Worm (Caenorhabditis elegans) whole organism, L4/young adult: Measurements from ENCODE around the gene C16C8.14.

Experiments
- W03F9.2 ChIP-seq: fragments of 150-350 bp; optimal IDR thresholded peaks from 2 replicates; lab custom pipeline; 2014; ENCODE audit warnings: missing biosample characterization, missing genetic modification characterization
- dao-5 ChIP-seq: sonication (generic microtip); optimal IDR thresholded peaks from 2 replicates; lab custom pipeline; 2016; ENCODE audit warnings: missing genotype, missing genetic modification characterization, moderate library complexity, missing compliant biosample characterization
- him-1 ChIP-seq: sonication (generic microtip); optimal IDR thresholded peaks from 2 replicates; lab custom pipeline; 2016; ENCODE audit warnings: missing genotype, missing genetic modification reagents, missing genetic modification characterization, missing compliant biosample characterization

C16C8.14 gene

ce11 chrII:3439842-3440640 is 9.6 kb upstream of the C16C8.14 start:
- TF ChIP-seq W03F9.2 (tag; lab: Kevin White, UChicago) (no peak), dao-5 (tag; lab: Kevin White, UChicago) (no peak), him-1 (tag; lab: Kevin White, UChicago) (no peak)

DNA sequence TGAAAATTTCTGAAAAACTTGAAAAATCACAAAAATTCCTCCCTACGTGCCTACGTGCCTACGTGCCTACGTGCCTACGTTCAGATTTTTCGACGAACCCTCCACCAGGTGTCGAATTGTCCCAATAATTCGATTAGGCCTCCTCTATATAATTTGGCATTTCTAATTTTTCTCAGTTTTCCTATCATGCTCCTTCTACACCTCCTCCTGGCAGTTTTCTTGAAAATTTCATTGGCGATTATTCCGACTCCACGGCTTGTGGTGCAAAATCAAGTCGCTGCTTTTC is 9.0 kb upstream of the C16C8.14 start, which contains the start of gene C16C8.17:
C16C8.17 (plus strand) TSS at position 187 of the 286 bp plus-strand sequence.
- TF ChIP-seq him-1 (tag; lab: Kevin White, UChicago) = no peak
- TF ChIP-seq W03F9.2 (tag; lab: Kevin White, UChicago) = no peak
- no peak for TF ChIP-seq dao-5 (tag; lab: Kevin White, UChicago)

- TF ChIP-seq W03F9.2 (tag; lab: Kevin White, UChicago) (no peak), dao-5 (tag; lab: Kevin White, UChicago) (no peak), him-1 (tag; lab: Kevin White, UChicago) (no peak)
Observed at ce11 chrII:3441377-3441776, 8.2 kb upstream of the C16C8.14 start, which contains the start of gene C16C8.27. TSS of gene C16C8.27 (plus strand) at chrII:3441677.

DNA sequence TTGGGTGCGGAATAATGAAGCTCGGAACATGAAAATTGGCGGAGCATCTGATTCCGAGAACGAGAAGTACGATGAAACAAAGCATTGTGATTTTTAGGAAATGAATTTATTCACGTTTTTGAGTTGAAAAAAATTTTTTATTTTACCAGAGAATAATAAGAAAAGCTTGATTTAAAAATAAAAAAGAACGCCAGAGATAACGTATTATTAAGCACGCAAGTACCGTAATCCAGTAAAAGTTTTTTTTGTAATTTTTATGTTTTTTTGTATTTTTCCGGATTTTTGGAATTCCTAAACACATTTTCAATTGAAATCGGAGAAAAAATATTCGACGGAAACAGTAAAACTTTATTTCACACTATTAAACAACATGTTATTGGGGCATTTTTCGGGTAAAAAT is 6.5 kb upstream of the C16C8.14 start, which contains the start of gene C16C8.22:
C16C8.22 (minus strand) TSS at position 101 of the 400 bp plus-strand sequence.
- TF ChIP-seq W03F9.2 (tag; lab: Kevin White, UChicago) (no peak), him-1 (tag; lab: Kevin White, UChicago) (no peak), dao-5 (tag; lab: Kevin White, UChicago) (no peak)

- TF ChIP-seq him-1 (tag; lab: Kevin White, UChicago) (no peak), dao-5 (tag; lab: Kevin White, UChicago) (no peak), W03F9.2 (tag; lab: Kevin White, UChicago) (no peak)
Observed at ce11 chrII:3444280-3444679, 5.3 kb upstream of the C16C8.14 start, which contains the start of gene C16C8.4. TSS of gene C16C8.4 (minus strand) at chrII:3444380.

DNA sequence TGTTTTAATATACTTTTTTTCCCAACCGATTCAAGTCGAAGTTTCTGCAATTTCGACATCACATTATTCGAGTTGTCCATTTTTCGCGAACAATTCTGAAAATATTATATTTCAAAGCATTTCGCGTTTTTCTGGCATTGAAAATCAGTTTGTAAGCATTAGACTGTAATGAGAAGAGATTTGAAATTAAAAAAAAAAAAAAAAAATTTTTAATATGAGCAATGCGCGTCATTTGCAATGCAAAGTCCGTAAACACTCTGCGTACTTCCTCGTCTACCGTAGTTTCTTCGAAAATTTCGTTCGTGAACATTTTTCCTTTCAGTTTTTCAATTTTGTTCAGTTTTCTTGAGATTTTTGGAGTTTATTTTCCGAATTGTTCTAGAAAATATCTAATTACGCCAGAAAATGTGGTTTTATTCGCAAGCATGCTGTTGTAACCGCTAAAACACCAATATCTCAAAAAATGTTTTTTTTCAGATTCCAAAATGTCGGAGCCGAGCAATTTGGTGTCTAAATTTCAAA is 4.3 kb upstream of the C16C8.14 start, which contains the start of the genes C16C8.5 and C16C8.16:
C16C8.5 (minus strand) TSS at position 101 of the 522 bp plus-strand sequence.
C16C8.16 (plus strand) TSS at position 472 of the 522 bp plus-strand sequence.
- TF ChIP-seq W03F9.2 (tag; lab: Kevin White, UChicago) (no peak), dao-5 (tag; lab: Kevin White, UChicago) (no peak), him-1 (tag; lab: Kevin White, UChicago) (no peak)

ce11 chrII:3446647-3447046 is 3.0 kb upstream of the C16C8.14 start, which contains the start of the genes C16C8.20 and gldi-6:
TSS of gene C16C8.20 (plus strand) at chrII:3446947.
TSS of gene gldi-6 (plus strand) at chrII:3446947.
- TF ChIP-seq him-1 (tag; lab: Kevin White, UChicago) = no peak
- no peak for TF ChIP-seq W03F9.2 (tag; lab: Kevin White, UChicago)
- TF ChIP-seq dao-5 (tag; lab: Kevin White, UChicago) = no peak

DNA sequence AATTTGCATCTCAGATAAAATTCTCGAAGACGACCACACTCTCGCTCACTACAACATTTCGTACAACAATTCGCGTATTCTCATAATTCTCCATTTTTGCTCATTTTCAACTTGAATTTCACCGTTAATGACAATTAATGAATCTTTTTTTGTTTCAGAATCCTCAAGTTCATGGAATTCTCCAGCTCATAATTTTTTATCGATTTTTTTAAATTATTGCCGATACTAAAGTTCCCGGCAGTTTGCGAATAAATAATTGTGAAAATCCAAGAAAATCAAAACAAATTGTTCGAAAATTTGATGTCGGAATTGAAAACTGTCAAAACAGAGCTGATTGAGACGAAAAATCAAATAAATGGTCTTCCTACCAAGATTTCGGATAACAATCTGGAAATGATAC is 1.7 kb upstream of the C16C8.14 start, which contains the start of gene C16C8.21:
C16C8.21 (plus strand) TSS at position 301 of the 400 bp plus-strand sequence.
- TF ChIP-seq W03F9.2 (tag; lab: Kevin White, UChicago) (no peak), dao-5 (tag; lab: Kevin White, UChicago) (no peak), him-1 (tag; lab: Kevin White, UChicago) (no peak)

DNA sequence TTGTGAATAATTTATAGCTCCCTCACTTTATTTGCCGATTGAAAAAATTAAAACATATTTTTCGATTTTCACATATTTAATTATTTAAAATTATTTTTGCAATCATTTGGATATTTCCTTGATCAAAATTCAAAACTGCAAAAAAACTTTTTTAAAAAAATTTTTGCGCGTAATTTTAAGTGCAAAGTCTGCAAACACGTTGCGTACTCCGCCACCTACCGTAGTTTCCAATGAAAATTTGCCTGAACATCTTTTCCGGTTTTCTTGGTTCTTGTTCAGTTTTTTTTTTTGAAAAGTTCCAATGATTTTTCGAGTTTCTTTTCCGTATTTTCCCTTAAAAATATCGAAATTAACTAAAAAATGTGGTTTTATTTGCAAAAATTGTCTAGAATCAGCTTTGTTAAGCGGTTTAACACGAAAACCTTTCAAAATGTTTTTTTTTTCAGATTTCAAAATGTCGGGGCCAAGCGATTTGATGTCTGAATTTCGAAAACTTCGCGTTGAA is 786 bp upstream of the C16C8.14 start, which contains the start of gene C16C8.25:
C16C8.25 (plus strand) TSS at position 455 of the 505 bp plus-strand sequence.
- TF ChIP-seq W03F9.2 (tag; lab: Kevin White, UChicago) = no peak
- TF ChIP-seq dao-5 (tag; lab: Kevin White, UChicago) = no peak
- TF ChIP-seq him-1 (tag; lab: Kevin White, UChicago) = no peak

DNA sequence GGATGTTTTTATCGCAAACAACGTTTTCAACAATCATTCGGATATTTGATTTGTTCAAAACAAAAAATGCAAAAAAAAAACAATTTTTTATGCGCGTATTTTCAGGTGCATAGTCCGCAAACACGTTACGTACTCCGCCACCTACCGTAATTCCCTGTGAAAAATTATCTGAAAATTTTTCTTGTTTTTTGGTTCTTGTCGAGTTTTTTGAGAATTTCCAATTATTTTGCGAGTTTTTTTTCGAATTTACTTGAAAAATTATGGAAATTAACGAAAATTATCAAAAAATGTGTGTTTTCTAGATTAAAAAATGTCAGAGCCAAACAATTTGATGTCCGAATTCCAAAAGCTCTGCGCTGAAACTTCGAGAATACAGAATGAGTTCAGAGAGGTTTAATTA is 2.8 kb downstream of the C16C8.14 start, which contains the start of gene C16C8.12:
C16C8.12 (plus strand) TSS at position 301 of the 400 bp plus-strand sequence.
- TF ChIP-seq dao-5 (tag; lab: Kevin White, UChicago) (no peak), him-1 (tag; lab: Kevin White, UChicago) (no peak), W03F9.2 (tag; lab: Kevin White, UChicago) (no peak)

DNA sequence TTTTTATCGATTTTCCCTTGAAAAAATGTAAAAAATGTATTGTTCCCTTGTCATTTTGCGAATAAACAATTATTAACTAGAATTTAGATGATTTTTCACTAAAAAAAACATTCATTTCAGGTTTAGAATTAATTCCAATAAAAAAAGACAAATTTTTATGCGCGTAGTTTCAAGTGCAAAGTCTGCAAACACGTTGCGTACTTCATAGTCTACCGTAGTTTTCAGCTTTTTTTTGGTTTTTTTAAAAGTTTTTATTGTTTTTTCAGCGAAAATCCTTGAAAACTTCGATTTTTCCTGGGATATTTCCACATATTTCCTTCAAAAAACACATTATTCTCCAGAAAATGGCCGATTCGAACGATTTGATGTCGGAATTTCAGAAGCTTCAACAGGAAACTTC is 3.9 kb downstream of the C16C8.14 start, which contains the start of gene C16C8.11:
C16C8.11 (plus strand) TSS at position 188 of the 400 bp plus-strand sequence.
- TF ChIP-seq W03F9.2 (tag; lab: Kevin White, UChicago) = no peak
- no peak for TF ChIP-seq him-1 (tag; lab: Kevin White, UChicago)
- no peak for TF ChIP-seq dao-5 (tag; lab: Kevin White, UChicago)

- TF ChIP-seq dao-5 (tag; lab: Kevin White, UChicago) (no peak), W03F9.2 (tag; lab: Kevin White, UChicago) (no peak), him-1 (tag; lab: Kevin White, UChicago) (no peak)
Observed at ce11 chrII:3458209-3458608, 8.6 kb downstream of the C16C8.14 start, which contains the start of the genes C16C8.26 and C16C8.19. TSS of gene C16C8.26 (minus strand) at chrII:3458309. TSS of gene C16C8.19 (plus strand) at chrII:3458487.
